Worm (Caenorhabditis elegans) whole organism, L1 larva: ENCODE results near the gene lrpr-1.

Source experiments
- C34B4.2 ChIP-seq: sonication (generic microtip); optimal IDR thresholded peaks from 2 replicates; lab custom pipeline; 2017; ENCODE audit warnings: mild to moderate bottlenecking, missing genetic modification characterization, missing compliant biosample characterization
- F16B12.6 ChIP-seq: fragments of 150-350 bp; optimal IDR thresholded peaks from 2 replicates; lab custom pipeline; 2014; ENCODE audit warnings: missing biosample characterization, missing genetic modification characterization
- ceh-63 ChIP-seq: fragments of 200-800 bp; sonication (Bioruptor generic); optimal IDR thresholded peaks from 2 replicates; lab custom pipeline; 2018; ENCODE audit warnings: mild to moderate bottlenecking, missing genetic modification characterization, missing compliant biosample characterization
- ceh-82 ChIP-seq, 3 experiments: fragments of 150-350 bp in 1 of 3; sonication (generic microtip) in 2 of 3; optimal IDR thresholded peaks; 2 replicates each; lab custom pipeline; 2014 to 2017; ENCODE audit warnings: missing biosample characterization in 3 of 3, missing genetic modification characterization in 3 of 3
- ceh-90 ChIP-seq: sonication (generic microtip); optimal IDR thresholded peaks from 2 replicates; lab custom pipeline; 2016; ENCODE audit warnings: missing genetic modification characterization, missing compliant biosample characterization
- dsc-1 ChIP-seq: sonication (generic microtip); optimal IDR thresholded peaks from 2 replicates; lab custom pipeline; 2016; ENCODE audit warnings: mild to moderate bottlenecking, missing genetic modification characterization, missing compliant biosample characterization
- efl-1 ChIP-seq, 4 experiments: fragments of 150-350 bp; optimal IDR thresholded peaks in 3 of 4; peaks in 1 of 4; 1 replicate in 1 of 4; 2 replicates in 3 of 4; lab custom pipeline; 2014; ENCODE audit warnings: missing biosample characterization in 2 of 4, missing genetic modification characterization in 2 of 4, missing genetic modification reagents in 2 of 4
- egl-27 ChIP-seq, 2 experiments: fragments of 150-350 bp in 1 of 2; sonication (generic microtip); optimal IDR thresholded peaks; 3 replicates each; lab custom pipeline; 2017 to 2018; ENCODE audit warnings: missing biosample characterization in 2 of 2, missing genetic modification characterization in 2 of 2, missing genetic modification reagents in 2 of 2
- elt-2 ChIP-seq: sonication (generic microtip); optimal IDR thresholded peaks from 2 replicates; lab custom pipeline; 2016; ENCODE audit warnings: missing genetic modification characterization, mild to moderate bottlenecking, inconsistent platforms, missing compliant biosample characterization, missing genetic modification reagents
- ets-5 ChIP-seq: fragments of 200-800 bp; sonication (Bioruptor generic); IDR thresholded peaks from 2 replicates; pipeline ENCODE4 v1.3.6; 2022; ENCODE audit warnings: missing genetic modification characterization, missing compliant biosample characterization
- fkh-8 ChIP-seq: sonication (generic microtip); optimal IDR thresholded peaks from 2 replicates; lab custom pipeline; 2016; ENCODE audit warnings: mild to moderate bottlenecking, missing genetic modification characterization, missing compliant biosample characterization
- fos-1 ChIP-seq: fragments of 150-350 bp; optimal IDR thresholded peaks from 2 replicates; lab custom pipeline; 2014; ENCODE audit warnings: missing biosample characterization, missing genetic modification characterization
- jun-1 ChIP-seq: fragments of 150-350 bp; optimal IDR thresholded peaks from 2 replicates; lab custom pipeline; 2014; ENCODE audit warnings: missing biosample characterization, missing genetic modification reagents, missing genetic modification characterization
- lin-14 ChIP-seq: fragments of 200-800 bp; sonication (Bioruptor generic); optimal IDR thresholded peaks from 2 replicates; lab custom pipeline; 2018; ENCODE audit warnings: mild to moderate bottlenecking, missing genetic modification characterization, moderate library complexity, missing compliant biosample characterization
- lin-35 ChIP-seq, 2 experiments: fragments of 150-350 bp; optimal IDR thresholded peaks; 2 replicates each; lab custom pipeline; 2014; ENCODE audit warnings: missing biosample characterization in 2 of 2, missing genetic modification characterization in 2 of 2, missing genetic modification reagents in 2 of 2
- lin-39 ChIP-seq: fragments of 150-350 bp; optimal IDR thresholded peaks from 2 replicates; lab custom pipeline; 2014; ENCODE audit warnings: missing biosample characterization, missing genetic modification reagents, missing genetic modification characterization
- lsy-2 ChIP-seq, 2 experiments: fragments of 150-350 bp; optimal IDR thresholded peaks; 2 replicates each; lab custom pipeline; 2014; ENCODE audit warnings: missing biosample characterization in 2 of 2, missing genetic modification characterization in 2 of 2
- mef-2 ChIP-seq: fragments of 150-350 bp; optimal IDR thresholded peaks from 2 replicates; lab custom pipeline; 2014; ENCODE audit warnings: missing biosample characterization, missing genetic modification characterization
- nhr-11 ChIP-seq: fragments of 150-350 bp; optimal IDR thresholded peaks from 2 replicates; lab custom pipeline; 2014; ENCODE audit warnings: missing biosample characterization, missing genetic modification characterization
- nhr-19 ChIP-seq: fragments of 200-800 bp; sonication (Bioruptor generic); conservative IDR thresholded peaks from 2 replicates; pipeline ENCODE4 v1.3.6; 2022; ENCODE audit warnings: missing genetic modification characterization, missing compliant biosample characterization
- nhr-47 ChIP-seq: sonication (generic microtip); optimal IDR thresholded peaks from 2 replicates; lab custom pipeline; 2016; ENCODE audit warnings: mild to moderate bottlenecking, missing genetic modification characterization, moderate library complexity, missing compliant biosample characterization
- nhr-71 ChIP-seq: sonication (generic microtip); optimal IDR thresholded peaks from 2 replicates; lab custom pipeline; 2016; ENCODE audit warnings: mild to moderate bottlenecking, missing genetic modification characterization, moderate library complexity, missing compliant biosample characterization
- nhr-77 ChIP-seq: fragments of 150-350 bp; optimal IDR thresholded peaks from 2 replicates; lab custom pipeline; 2014; ENCODE audit warnings: missing biosample characterization, missing genetic modification characterization
- nhr-85 ChIP-seq: sonication (generic microtip); peaks from one replicate; lab custom pipeline; 2016; ENCODE audit warnings: missing genetic modification characterization, inconsistent platforms, missing compliant biosample characterization
- rnt-1 ChIP-seq: sonication (generic microtip); optimal IDR thresholded peaks from 2 replicates; lab custom pipeline; 2016; ENCODE audit warnings: mild to moderate bottlenecking, missing genetic modification characterization, moderate library complexity, missing compliant biosample characterization
- skn-1 ChIP-seq: fragments of 150-350 bp; optimal IDR thresholded peaks from 2 replicates; lab custom pipeline; 2014; ENCODE audit warnings: missing biosample characterization, missing genetic modification characterization
- snpc-4 ChIP-seq: fragments of 150-350 bp; optimal IDR thresholded peaks from 2 replicates; lab custom pipeline; 2014; ENCODE audit warnings: missing biosample characterization, missing genetic modification characterization
- sox-4 ChIP-seq: sonication (generic microtip); optimal IDR thresholded peaks from 2 replicates; lab custom pipeline; 2016; ENCODE audit warnings: missing genetic modification characterization, missing compliant biosample characterization
- sup-37 ChIP-seq: fragments of 200-800 bp; sonication (Bioruptor generic); optimal IDR thresholded peaks from 2 replicates; lab custom pipeline; 2018; ENCODE audit warnings: mild to moderate bottlenecking, missing genetic modification characterization, missing compliant biosample characterization
- tlp-1 ChIP-seq: fragments of 150-350 bp; optimal IDR thresholded peaks from 2 replicates; lab custom pipeline; 2014; ENCODE audit warnings: missing biosample characterization, missing genetic modification characterization
- unc-86 ChIP-seq: sonication (generic microtip); optimal IDR thresholded peaks from 2 replicates; lab custom pipeline; 2016; ENCODE audit warnings: missing genetic modification characterization, missing compliant biosample characterization
- vab-15 ChIP-seq: sonication (generic microtip); optimal IDR thresholded peaks from 2 replicates; lab custom pipeline; 2017; ENCODE audit warnings: missing genotype, mild to moderate bottlenecking, missing genetic modification characterization, missing compliant biosample characterization
- xbp-1 ChIP-seq: sonication (generic microtip); optimal IDR thresholded peaks from 2 replicates; lab custom pipeline; 2016; ENCODE audit warnings: missing genetic modification characterization, missing compliant biosample characterization

The lrpr-1 gene

ce11 chrV:5936691-5937090 is 19.0 kb upstream of the lrpr-1 start, which contains the start of the genes M03F8.5 and M03F8.7:
TSS of gene M03F8.5 (minus strand) at chrV:5936791.
TSS of gene M03F8.7 (plus strand) at chrV:5936939.
- TF ChIP-seq sup-37 (GFP tag; lab: Kevin White, UChicago) (no peak), nhr-85 (tag; lab: Kevin White, UChicago) (no peak), jun-1 (tag; lab: Kevin White, UChicago) (no peak)

ce11 chrV:5930588-5930987 is 12.9 kb upstream of the lrpr-1 start, which contains the start of gene galt-1:
TSS of gene galt-1 (plus strand) at chrV:5930905.
- TF ChIP-seq tlp-1 (no peak), elt-2 (tag; lab: Kevin White, UChicago) (peak; percentile 37), ceh-63 (GFP tag; lab: Kevin White, UChicago) (no peak)

ce11 chrV:5928006-5928405 is 10.3 kb upstream of the lrpr-1 start:
- no peak for TF ChIP-seq efl-1 (optimal IDR thresholded peaks at IDR 0.05; lab: Kevin White, UChicago)
- peak in 1 of 2 experiments; percentile 89 for TF ChIP-seq efl-1 (GFP tag; optimal IDR thresholded peaks at IDR 0.05 in 1 of 2; lab: Kevin White, UChicago)
- TF ChIP-seq lin-35 (GFP tag; optimal IDR thresholded peaks at IDR 0.05; lab: Kevin White, UChicago) = no peak

- no peak for TF ChIP-seq efl-1 (optimal IDR thresholded peaks at IDR 0.05; lab: Kevin White, UChicago)
- peak in 1 of 2 experiments; percentile 18 for TF ChIP-seq efl-1 (GFP tag; optimal IDR thresholded peaks at IDR 0.05 in 1 of 2; lab: Kevin White, UChicago)
- TF ChIP-seq tlp-1 = no peak
- TF ChIP-seq lin-14 = no peak
- no peak for TF ChIP-seq ceh-63 (GFP tag; lab: Kevin White, UChicago)
These were observed 9.7 kb upstream of the lrpr-1 start, which contains the start of gene srsx-17 for ce11 chrV:5927347-5927746. TSS of gene srsx-17 (plus strand) at chrV:5927647.

- no peak for TF ChIP-seq fos-1 (tag; lab: Kevin White, UChicago)
- TF ChIP-seq efl-1 (optimal IDR thresholded peaks at IDR 0.05; lab: Kevin White, UChicago) = no peak
- TF ChIP-seq efl-1 (GFP tag; optimal IDR thresholded peaks at IDR 0.05 in 1 of 2; lab: Kevin White, UChicago) = peak in 1 of 2 experiments; percentile 70
- TF ChIP-seq ets-5 (GFP tag; lab: Robert Waterston, UW) = no peak
These were observed 4.5 kb upstream of the lrpr-1 start, which contains the start of gene srsx-18 for ce11 chrV:5922236-5922635. TSS of gene srsx-18 (plus strand) at chrV:5922536.

- TF ChIP-seq unc-86 (tag; lab: Kevin White, UChicago) (no peak), fkh-8 (peak; percentile 38), egl-27 (tag; optimal IDR thresholded peaks at IDR 0.05; lab: Kevin White, UChicago) (no peak), nhr-47 (peak; percentile 63), nhr-71 (tag; lab: Kevin White, UChicago) (peak; percentile 47), fos-1 (tag; lab: Kevin White, UChicago) (no peak), snpc-4 (no peak), ceh-90 (no peak), nhr-19 (GFP tag; lab: Robert Waterston, UW) (no peak), nhr-11 (no peak), xbp-1 (tag; lab: Kevin White, UChicago) (no peak), F16B12.6 (no peak), dsc-1 (tag; lab: Kevin White, UChicago) (peak; percentile 75), mef-2 (tag; lab: Kevin White, UChicago) (no peak), skn-1 (tag; lab: Kevin White, UChicago) (no peak)
These were observed 4.1 kb upstream of the lrpr-1 start for ce11 chrV:5921761-5922160.

ce11 chrV:5919887-5920286 is 2.2 kb upstream of the lrpr-1 start, which contains the start of gene C04E6.12:
TSS of gene C04E6.12 (minus strand) at chrV:5919987.
- TF ChIP-seq nhr-71 (tag; lab: Kevin White, UChicago) (no peak), vab-15 (tag; lab: Kevin White, UChicago) (no peak), sox-4 (tag; lab: Kevin White, UChicago) (no peak), C34B4.2 (tag; lab: Kevin White, UChicago) (no peak), fkh-8 (no peak), lin-39 (no peak), efl-1 (optimal IDR thresholded peaks at IDR 0.05; lab: Kevin White, UChicago) (no peak), efl-1 (GFP tag; optimal IDR thresholded peaks at IDR 0.05 in 1 of 2; lab: Kevin White, UChicago) (no peak), tlp-1 (no peak), ceh-82 (tag; optimal IDR thresholded peaks at IDR 0.05; lab: Kevin White, UChicago) (no peak), dsc-1 (tag; lab: Kevin White, UChicago) (no peak), nhr-47 (no peak), nhr-77 (tag; lab: Kevin White, UChicago) (no peak), rnt-1 (no peak), lsy-2 (tag; optimal IDR thresholded peaks at IDR 0.05; lab: Kevin White, UChicago) (no peak), xbp-1 (tag; lab: Kevin White, UChicago) (no peak)
- TF ChIP-seq, all 84 proteins: peak for 0
